Fruit fly (Drosophila melanogaster): ENCODE measurements around the gene Mnr.
A peak's percentile ranks its signal among the peaks of the same experiment; 100 is the strongest.

Mnr gene

DNA sequence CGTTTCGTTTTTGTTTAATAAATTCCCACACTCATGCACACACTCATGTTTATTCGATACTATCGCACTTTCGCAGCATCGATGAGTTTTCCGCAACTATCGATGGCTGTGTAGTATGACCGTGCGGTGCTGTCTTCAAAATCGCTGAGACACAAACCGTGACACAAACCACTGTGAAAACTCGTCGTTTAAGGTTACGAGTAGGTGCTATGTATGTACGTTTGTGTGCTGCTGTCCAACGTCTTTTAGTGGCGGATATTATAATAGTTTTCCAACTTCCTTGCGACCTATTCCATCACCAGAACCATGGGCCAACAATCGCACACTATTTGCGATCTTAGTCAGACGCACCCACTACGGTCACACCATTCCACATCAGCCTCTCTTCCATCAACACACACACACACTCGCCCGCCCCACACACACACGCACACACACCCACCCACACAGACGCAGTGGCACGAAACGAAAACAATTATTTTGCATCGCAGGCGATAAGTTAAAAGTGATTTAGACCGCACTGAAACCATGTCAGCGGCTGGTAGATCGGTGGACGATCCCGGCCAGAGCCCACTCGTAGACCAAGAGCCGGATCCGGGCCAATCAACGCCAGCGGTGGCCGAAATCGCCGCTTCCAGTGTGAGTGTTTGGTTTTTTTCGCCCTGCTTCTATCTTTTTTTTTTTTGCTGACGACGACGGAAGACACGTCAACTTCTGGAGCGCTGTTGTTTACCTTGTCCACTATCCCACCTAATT lies 43.1 kb upstream of the Mnr start, which contains the start of the genes Dd and CG1486 (continued):
- TF ChIP-seq pb (GFP tag; optimal IDR thresholded peaks at IDR 0.05) (no peak), Ada2b (GFP tag; IDR thresholded peaks at IDR 0.05) (no peak), Optix (GFP tag; IDR thresholded peaks at IDR 0.05) (no peak), Oli (tag; optimal IDR thresholded peaks at IDR 0.05) (no peak), peb (GFP tag; IDR thresholded peaks at IDR 0.05) (no peak), p53 (GFP tag; optimal IDR thresholded peaks at IDR 0.05) (no peak), CG11456 (GFP tag; IDR thresholded peaks at IDR 0.05) (no peak), trem (tag; optimal IDR thresholded peaks at IDR 0.05) (peak; percentile 64), da (GFP tag; optimal IDR thresholded peaks at IDR 0.05) (no peak), cad (GFP tag; optimal IDR thresholded peaks at IDR 0.05) (no peak), CG1792 (GFP tag; optimal IDR thresholded peaks at IDR 0.05) (no peak), tll (GFP tag; optimal IDR thresholded peaks at IDR 0.05) (no peak), ssp (GFP tag; IDR thresholded peaks at IDR 0.05) (0 out of 2 replicates have a peak, but pooled peaks have one; percentile 35), pzg (GFP tag; optimal IDR thresholded peaks at IDR 0.05) (peak; percentile 93), sens-2 (GFP tag; IDR thresholded peaks at IDR 0.05) (no peak), Fer2 (tag; optimal IDR thresholded peaks at IDR 0.05) (no peak), Mes4 (GFP tag; optimal IDR thresholded peaks at IDR 0.05) (no peak), bcd (GFP tag; optimal IDR thresholded peaks at IDR 0.05) (no peak), CG10321 (GFP tag; IDR thresholded peaks at IDR 0.05) (no peak), CG10209 (GFP tag; optimal IDR thresholded peaks at IDR 0.05) (no peak), Hr51 (GFP tag; optimal IDR thresholded peaks at IDR 0.05) (no peak), ind (GFP tag; optimal IDR thresholded peaks at IDR 0.05) (no peak), stc (GFP tag; IDR thresholded peaks at IDR 0.05) (no peak), CG10147 (GFP tag; optimal IDR thresholded peaks at IDR 0.05) (no peak), Side (GFP tag; optimal IDR thresholded peaks at IDR 0.05) (no peak), Dip3 (GFP tag; optimal IDR thresholded peaks at IDR 0.05) (no peak), CrebB (tag; optimal IDR thresholded peaks at IDR 0.05) (no peak), gem (tag; optimal IDR thresholded peaks at IDR 0.05) (no peak), ham (GFP tag; IDR thresholded peaks at IDR 0.05) (no peak), bsh (GFP tag; optimal IDR thresholded peaks at IDR 0.05) (peak in 1 of 2 experiments; percentile 59), kah (GFP tag; optimal IDR thresholded peaks at IDR 0.05) (no peak), jigr1 (GFP tag; IDR thresholded peaks at IDR 0.05) (no peak), CG2875 (GFP tag; optimal IDR thresholded peaks at IDR 0.05) (no peak), zfh1 (GFP tag; IDR thresholded peaks at IDR 0.05) (no peak), CG34224 (GFP tag; IDR thresholded peaks at IDR 0.05; ENCODE audit: partially characterized antibody) (peak; percentile 74), fd96Cb (tag; optimal IDR thresholded peaks at IDR 0.05) (no peak), CG11247 (GFP tag; IDR thresholded peaks at IDR 0.05) (no peak), Hsf (GFP tag; optimal IDR thresholded peaks at IDR 0.05) (no peak), CG9817 (tag; optimal IDR thresholded peaks at IDR 0.05) (peak; percentile 16), Bgb (GFP tag; IDR thresholded peaks at IDR 0.05; ENCODE audit: partially characterized antibody) (peak; percentile 88), nom (GFP tag; optimal IDR thresholded peaks at IDR 0.05) (peak; percentile 21), Scr (GFP tag; IDR thresholded peaks at IDR 0.05; ENCODE audit: partially characterized antibody) (peak; percentile 91), Max (GFP tag; optimal IDR thresholded peaks at IDR 0.05) (peak; percentile 22), Chrac-16 (GFP tag; optimal IDR thresholded peaks at IDR 0.05) (no peak), CG12769 (tag; optimal IDR thresholded peaks at IDR 0.05) (no peak), Opbp (GFP tag; IDR thresholded peaks at IDR 0.05; ENCODE audit: partially characterized antibody) (peak; percentile 84), run (tag; optimal IDR thresholded peaks at IDR 0.05) (no peak), cas (GFP tag; IDR thresholded peaks at IDR 0.05) (no peak), Dbx (GFP tag; IDR thresholded peaks at IDR 0.05) (no peak)

Measured in whole organism, embryonic.